Fruit fly (Drosophila melanogaster): Measurements from ENCODE around the gene Raf.

The Raf gene

DNA sequence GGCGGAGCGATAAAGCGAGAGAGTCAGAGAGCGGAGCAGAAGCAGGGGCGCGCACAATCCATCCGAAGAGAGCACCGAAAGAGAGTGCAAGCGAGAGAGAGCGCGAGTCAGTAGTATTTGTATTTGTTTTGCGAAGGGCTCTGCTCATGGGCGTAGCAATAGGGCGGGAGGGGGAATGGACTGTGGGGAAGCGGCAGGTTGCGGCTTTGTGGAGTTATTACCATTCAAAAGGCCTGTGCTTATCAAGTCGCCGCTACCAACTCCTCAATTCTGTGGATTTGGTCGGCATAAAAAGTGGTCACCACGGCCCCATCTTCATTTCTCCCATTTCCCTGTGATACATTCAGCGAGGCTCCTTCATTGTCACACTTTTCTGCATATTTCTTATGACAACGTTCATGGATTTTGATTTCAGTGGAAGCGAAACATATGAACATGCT is 5.8 kb downstream of the Raf start (continued):
- TF ChIP-seq CG15269 (tag; optimal IDR thresholded peaks at IDR 0.05) (peak; percentile 51), pfk (GFP tag; optimal IDR thresholded peaks at IDR 0.05) (no peak), CG6254 (GFP tag; optimal IDR thresholded peaks at IDR 0.05) (peak; percentile 8), ewg (GFP tag; optimal IDR thresholded peaks at IDR 0.05) (peak; percentile 19), CG17612 (GFP tag; IDR thresholded peaks at IDR 0.05) (no peak), Taf1 (GFP tag; IDR thresholded peaks at IDR 0.05) (no peak; the same call in 1 of the 2 replicates), Dbx (GFP tag; IDR thresholded peaks at IDR 0.05) (no peak), Abd-B (GFP tag; optimal IDR thresholded peaks at IDR 0.05) (peak; percentile 8), CG13424 (tag; optimal IDR thresholded peaks at IDR 0.05) (peak; percentile 35), ash1 (GFP tag; optimal IDR thresholded peaks at IDR 0.05) (no peak), ac (GFP tag; optimal IDR thresholded peaks at IDR 0.05) (no peak), vnd (GFP tag; IDR thresholded peaks at IDR 0.05; ENCODE audit: partially characterized antibody) (no peak), hbn (GFP tag; IDR thresholded peaks at IDR 0.05; ENCODE audit: partially characterized antibody) (no peak), da (GFP tag; optimal IDR thresholded peaks at IDR 0.05) (no peak), CG13296 (GFP tag; optimal IDR thresholded peaks at IDR 0.05) (peak; percentile 15), tin (GFP tag; optimal IDR thresholded peaks at IDR 0.05) (no peak), fd102C (GFP tag; optimal IDR thresholded peaks at IDR 0.05) (no peak), crol (GFP tag; IDR thresholded peaks at IDR 0.05) (peak; percentile 95), CG5953 (GFP tag; IDR thresholded peaks at IDR 0.05) (no peak; the same call in 1 of the 2 replicates), peb (GFP tag; IDR thresholded peaks at IDR 0.05) (no peak), CG2875 (GFP tag; optimal IDR thresholded peaks at IDR 0.05) (no peak), Kr (GFP tag; optimal IDR thresholded peaks at IDR 0.05) (no peak), ken (GFP tag; IDR thresholded peaks at IDR 0.05) (no peak), Gsc (GFP tag; IDR thresholded peaks at IDR 0.05) (no peak), CG3407 (GFP tag; optimal IDR thresholded peaks at IDR 0.05) (no peak), maf-S (GFP tag; optimal IDR thresholded peaks at IDR 0.05) (no peak), CG14667 (GFP tag; IDR thresholded peaks at IDR 0.05) (no peak), oc (tag; optimal IDR thresholded peaks at IDR 0.05) (peak; percentile 11), Side (GFP tag; optimal IDR thresholded peaks at IDR 0.05) (peak; percentile 35), gcm2 (GFP tag; optimal IDR thresholded peaks at IDR 0.05) (no peak), lbe (GFP tag; optimal IDR thresholded peaks at IDR 0.05) (no peak), MESR4 (GFP tag; optimal IDR thresholded peaks at IDR 0.05) (no peak), CG10543 (GFP tag; optimal IDR thresholded peaks at IDR 0.05) (peak; percentile 3), Awh (GFP tag; IDR thresholded peaks at IDR 0.05) (no peak), ro (GFP tag; IDR thresholded peaks at IDR 0.05) (no peak), amos (GFP tag; IDR thresholded peaks at IDR 0.05; ENCODE audit: partially characterized antibody) (no peak), CG7745 (tag; optimal IDR thresholded peaks at IDR 0.05) (no peak), fru (optimal IDR thresholded peaks at IDR 0.05) (no peak), CG11456 (GFP tag; IDR thresholded peaks at IDR 0.05) (0 out of 3 replicates have a peak, but pooled peaks have one; percentile 12), al (GFP tag; IDR thresholded peaks at IDR 0.05) (peak; percentile 57; the same call in 1 of the 2 replicates), onecut (GFP tag; IDR thresholded peaks at IDR 0.05) (peak; percentile 5; the same call in 1 of the 2 replicates), Med (GFP tag) (peak; percentile 68), chn (GFP tag; optimal IDR thresholded peaks at IDR 0.05) (no peak), Dek (tag; optimal IDR thresholded peaks at IDR 0.05) (peak; percentile 18), CG18011 (GFP tag; optimal IDR thresholded peaks at IDR 0.05) (peak; percentile 34), CG10366 (GFP tag; IDR thresholded peaks at IDR 0.05) (no peak), CG17186 (GFP tag; optimal IDR thresholded peaks at IDR 0.05) (no peak), CG4617 (GFP tag; optimal IDR thresholded peaks at IDR 0.05; ENCODE audit: borderline replicate concordance) (no peak), ERR (GFP tag; optimal IDR thresholded peaks at IDR 0.05) (no peak), CG16779 (GFP tag; IDR thresholded peaks at IDR 0.05) (no peak), cato (GFP tag; optimal IDR thresholded peaks at IDR 0.05; ENCODE audit: borderline replicate concordance) (no peak)
